Worm (Caenorhabditis elegans): ENCODE results near the gene T02G5.14.
A peak's percentile ranks its signal among the peaks of the same experiment; 100 is the strongest.

The T02G5.14 gene

ce11 chrII:7102288-7102687, 18.2 kb downstream of the T02G5.14 start:
- TF ChIP-seq nhr-25 (tag; optimal IDR thresholded peaks at IDR 0.05) (peak; percentile 2), lin-15B (tag; optimal IDR thresholded peaks at IDR 0.05) (peak; percentile 6), nhr-11 (tag; optimal IDR thresholded peaks at IDR 0.05) (no peak)

- TF ChIP-seq R02D3.7 (tag; optimal IDR thresholded peaks at IDR 0.05) (no peak), pqm-1 (tag; optimal IDR thresholded peaks at IDR 0.05) (no peak), lin-39 (tag; optimal IDR thresholded peaks at IDR 0.05) (no peak), ceh-82 (tag; optimal IDR thresholded peaks at IDR 0.05) (no peak), eor-1 (tag; optimal IDR thresholded peaks at IDR 0.05) (no peak), nhr-76 (tag; optimal IDR thresholded peaks at IDR 0.05) (no peak), fkh-10 (GFP tag; optimal IDR thresholded peaks at IDR 0.05) (no peak)
Measured at ce11 chrII:7103111-7103510, 19.0 kb downstream of the T02G5.14 start.

- TF ChIP-seq eor-1 (tag; optimal IDR thresholded peaks at IDR 0.05), result no peak
- TF ChIP-seq egl-27 (tag; optimal IDR thresholded peaks at IDR 0.05), result no peak
- TF ChIP-seq R02D3.7 (tag; optimal IDR thresholded peaks at IDR 0.05), result peak; percentile 79
- no peak for TF ChIP-seq zag-1 (tag; optimal IDR thresholded peaks at IDR 0.05)
- no peak for TF ChIP-seq nhr-67 (tag; optimal IDR thresholded peaks at IDR 0.05)
- no peak for TF ChIP-seq fos-1 (tag; optimal IDR thresholded peaks at IDR 0.05)
- no peak for TF ChIP-seq tbx-2 (tag; optimal IDR thresholded peaks at IDR 0.05)
- peak; percentile 100 for TF ChIP-seq lin-15B (tag; optimal IDR thresholded peaks at IDR 0.05)
- TF ChIP-seq nhr-76 (tag; optimal IDR thresholded peaks at IDR 0.05), result peak; percentile 16
- TF ChIP-seq nhr-28 (tag; optimal IDR thresholded peaks at IDR 0.05), result no peak
- TF ChIP-seq fkh-2 (tag; optimal IDR thresholded peaks at IDR 0.05), result no peak
- TF ChIP-seq ceh-9 (tag; optimal IDR thresholded peaks at IDR 0.05), result no peak
- TF ChIP-seq nhr-23 (tag; optimal IDR thresholded peaks at IDR 0.05), result peak; percentile 93
- TF ChIP-seq daf-12 (tag; optimal IDR thresholded peaks at IDR 0.05), result no peak
- TF ChIP-seq jun-1 (tag; optimal IDR thresholded peaks at IDR 0.05), result peak; percentile 68
- peak; percentile 21 for TF ChIP-seq lsy-12 (tag; optimal IDR thresholded peaks at IDR 0.05)
- peak; percentile 36 for TF ChIP-seq skn-1 (tag; optimal IDR thresholded peaks at IDR 0.05)
- peak; percentile 98 for TF ChIP-seq pha-4 (tag; optimal IDR thresholded peaks at IDR 0.05)
- TF ChIP-seq nhr-11 (tag; optimal IDR thresholded peaks at IDR 0.05), result peak; percentile 25
- peak; percentile 24 for TF ChIP-seq hmg-11 (tag; optimal IDR thresholded peaks at IDR 0.05)
- TF ChIP-seq ama-1 (optimal IDR thresholded peaks at IDR 0.05), result peak; percentile 46
- TF ChIP-seq unc-39 (tag; optimal IDR thresholded peaks at IDR 0.05), result no peak
- peak; percentile 97 for TF ChIP-seq nfya-1 (tag; optimal IDR thresholded peaks at IDR 0.05; ENCODE audit: insufficient read depth)
- TF ChIP-seq nhr-25 (tag; optimal IDR thresholded peaks at IDR 0.05), result peak; percentile 90
- TF ChIP-seq elt-2 (tag; optimal IDR thresholded peaks at IDR 0.05), result peak; percentile 41
- no peak for TF ChIP-seq ceh-16 (tag; optimal IDR thresholded peaks at IDR 0.05)
- TF ChIP-seq ZK546.5 (tag; optimal IDR thresholded peaks at IDR 0.05), result peak; percentile 81
- no peak for TF ChIP-seq elt-1 (tag; optimal IDR thresholded peaks at IDR 0.05)
- peak; percentile 86 for TF ChIP-seq egl-5 (tag; optimal IDR thresholded peaks at IDR 0.05)
- peak; percentile 73 for TF ChIP-seq pqm-1 (tag; optimal IDR thresholded peaks at IDR 0.05)
- TF ChIP-seq ceh-82 (tag; optimal IDR thresholded peaks at IDR 0.05), result no peak
- peak; percentile 84 for TF ChIP-seq lin-39 (tag; optimal IDR thresholded peaks at IDR 0.05)
- TF ChIP-seq ztf-4 (tag; optimal IDR thresholded peaks at IDR 0.05), result no peak
- TF ChIP-seq fkh-10 (GFP tag; optimal IDR thresholded peaks at IDR 0.05), result peak; percentile 39
- peak; percentile 52 for TF ChIP-seq nhr-43 (tag; optimal IDR thresholded peaks at IDR 0.05; ENCODE audit: poor library complexity, severe bottlenecking)
- peak; percentile 38 for TF ChIP-seq ceh-28 (tag; optimal IDR thresholded peaks at IDR 0.05)
- TF ChIP-seq mdl-1 (tag; optimal IDR thresholded peaks at IDR 0.05), result no peak
Measured at ce11 chrII:7104794-7105613, 20.9 kb downstream of the T02G5.14 start, which contains the start of the genes farl-11 and rpl-33. farl-11 (minus strand) TSS chrII:7105035. rpl-33 (plus strand) TSS chrII:7105563.

- TF ChIP-seq tbx-2 (tag; optimal IDR thresholded peaks at IDR 0.05), result no peak
Measured at ce11 chrII:7106313-7106712, 22.2 kb downstream of the T02G5.14 start.
